Worm (Caenorhabditis elegans): Measurements from ENCODE around the gene ule-5.

DNA sequence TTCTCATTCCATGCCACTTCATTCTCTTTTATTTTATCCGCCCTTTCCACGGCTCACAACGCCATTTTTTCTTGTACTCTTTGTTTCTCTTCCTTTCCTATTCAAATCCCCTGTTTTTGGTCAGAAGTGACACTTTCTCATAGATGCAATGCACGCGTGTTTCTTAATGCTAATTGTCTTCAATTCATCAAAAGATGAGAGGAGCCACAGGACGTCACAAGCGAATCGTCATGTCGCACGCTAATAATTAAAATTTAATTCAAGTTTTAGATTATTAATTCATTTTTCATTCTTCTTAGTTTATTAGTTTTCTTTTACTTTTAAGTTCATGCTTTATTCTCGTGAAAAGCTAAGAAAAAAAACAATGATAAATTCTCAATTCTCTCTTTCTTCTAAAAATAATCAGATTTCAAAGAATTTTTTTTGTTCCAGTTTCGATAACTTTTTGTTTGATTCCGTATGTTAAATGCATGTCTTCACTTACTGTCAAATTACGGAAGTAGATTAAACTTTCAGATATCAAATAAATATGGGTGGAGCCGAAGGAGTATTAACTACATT, 37.9 kb downstream of the ule-5 start, which contains the start of gene Y62H9A.14:
- no peak for TF ChIP-seq ceh-39 (tag; optimal IDR thresholded peaks at IDR 0.05)
- no peak for TF ChIP-seq snpc-4 (tag; optimal IDR thresholded peaks at IDR 0.05)
- TF ChIP-seq ces-1 (GFP tag; optimal IDR thresholded peaks at IDR 0.05) = no peak
- TF ChIP-seq pha-4 (tag; optimal IDR thresholded peaks at IDR 0.05) = no peak
- no peak for TF ChIP-seq zip-8 (tag; optimal IDR thresholded peaks at IDR 0.05)
- no peak for TF ChIP-seq elt-1 (tag; optimal IDR thresholded peaks at IDR 0.05; ENCODE audit: borderline replicate concordance, insufficient read depth)
- TF ChIP-seq lsy-2 (tag; optimal IDR thresholded peaks at IDR 0.05) = no peak
- no peak for TF ChIP-seq ztf-11 (tag; optimal IDR thresholded peaks at IDR 0.05)
- TF ChIP-seq elt-3 (tag; optimal IDR thresholded peaks at IDR 0.05) = no peak

Measured in whole organism, mixed stage, embryonic.